Worm (Caenorhabditis elegans): ENCODE results near the gene pqn-71.
A peak's percentile ranks its signal among the peaks of the same experiment; 100 is the strongest.

The pqn-71 gene

DNA sequence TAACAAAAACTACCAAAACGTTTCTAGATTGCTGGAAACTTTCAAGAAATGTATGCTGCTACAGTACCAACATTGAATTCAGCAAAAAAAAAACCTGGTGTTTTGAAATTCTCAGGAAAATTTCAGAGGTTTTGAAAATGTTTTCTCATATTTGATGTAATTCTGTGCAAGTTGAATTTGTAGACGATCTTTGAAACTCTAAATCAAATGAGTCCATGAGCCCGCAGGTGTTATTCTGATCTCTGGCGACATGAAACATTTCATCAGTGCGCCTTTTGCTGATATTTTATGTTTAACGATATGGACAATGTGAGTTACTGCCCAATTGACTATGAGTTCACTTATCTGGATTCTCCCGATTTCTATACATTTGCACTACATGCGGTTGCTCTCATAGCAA is 28.2 kb downstream of the pqn-71 start, which contains the start of gene srh-218:
srh-218 (plus strand) TSS at position 301 of the 400 bp plus-strand sequence.
- TF ChIP-seq B0035.1 (tag; optimal IDR thresholded peaks at IDR 0.05): no peak
- TF ChIP-seq C17E4.6 (GFP tag; IDR thresholded peaks at IDR 0.05): no peak
- TF ChIP-seq snpc-1.3 (tag; optimal IDR thresholded peaks at IDR 0.05; ENCODE audit: insufficient read depth): no peak
- no peak for TF ChIP-seq him-1 (tag; optimal IDR thresholded peaks at IDR 0.05)
- TF ChIP-seq B0019.2 (GFP tag; conservative IDR thresholded peaks at IDR 0.05): no peak
- no peak for TF ChIP-seq tbx-9 (tag; optimal IDR thresholded peaks at IDR 0.05; ENCODE audit: borderline replicate concordance)
- no peak for TF ChIP-seq die-1 (tag; optimal IDR thresholded peaks at IDR 0.05)
- no peak for TF ChIP-seq aptf-2 (GFP tag; conservative IDR thresholded peaks at IDR 0.05)
- no peak for TF ChIP-seq Y67H2A.10 (GFP tag; conservative IDR thresholded peaks at IDR 0.05)
- TF ChIP-seq lin-54 (GFP tag; optimal IDR thresholded peaks at IDR 0.05): no peak
- TF ChIP-seq dpff-1 (tag; optimal IDR thresholded peaks at IDR 0.05): no peak
- TF ChIP-seq hmg-20 (GFP tag; IDR thresholded peaks at IDR 0.05): no peak
- TF ChIP-seq rec-8 (tag; optimal IDR thresholded peaks at IDR 0.05): no peak
- TF ChIP-seq attf-6 (GFP tag; IDR thresholded peaks at IDR 0.05): no peak
- TF ChIP-seq akir-1 (GFP tag; optimal IDR thresholded peaks at IDR 0.05): no peak
- no peak for TF ChIP-seq attf-5 (GFP tag; optimal IDR thresholded peaks at IDR 0.05)
- TF ChIP-seq madf-8 (GFP tag; conservative IDR thresholded peaks at IDR 0.05): no peak
- TF ChIP-seq sea-2 (GFP tag; IDR thresholded peaks at IDR 0.05): no peak
- TF ChIP-seq unc-130 (GFP tag; optimal IDR thresholded peaks at IDR 0.05): no peak

ce11 chrV:15495169-15495568 is 29.7 kb downstream of the pqn-71 start, which contains the start of gene srh-219:
TSS of gene srh-219 (plus strand) at chrV:15495469.
- no peak for TF ChIP-seq F33H1.4 (GFP tag; IDR thresholded peaks at IDR 0.05)

DNA sequence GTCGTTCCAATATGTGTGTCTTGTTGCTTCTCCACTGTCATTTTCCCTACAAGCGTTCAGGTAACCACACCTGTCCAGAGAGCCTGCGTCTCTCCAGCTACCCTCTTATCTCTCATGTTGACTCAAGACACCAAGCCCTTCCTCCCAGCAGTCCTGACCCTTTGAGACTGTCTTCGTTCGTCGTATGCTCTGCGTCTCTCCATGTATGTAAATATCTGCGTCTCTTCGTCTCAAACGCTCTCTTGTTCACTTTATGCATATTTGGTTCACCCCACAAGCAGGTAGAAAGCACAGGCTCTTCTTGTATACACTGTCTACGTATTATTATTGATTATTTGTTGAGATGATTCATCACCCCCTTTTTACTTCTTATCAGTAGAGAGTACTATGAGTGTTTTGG is 32.3 kb downstream of the pqn-71 start:
- no peak for TF ChIP-seq snpc-4 (GFP tag; optimal IDR thresholded peaks at IDR 0.05)
- peak in 2 of 4 experiments; percentile 27 to 54 for TF ChIP-seq snpc-4 (tag; optimal IDR thresholded peaks at IDR 0.05)
- TF ChIP-seq hmg-1.2 (GFP tag; IDR thresholded peaks at IDR 0.05): peak; percentile 84
- peak; percentile 65 for TF ChIP-seq attf-5 (GFP tag; optimal IDR thresholded peaks at IDR 0.05)
- TF ChIP-seq pha-4 (tag; optimal IDR thresholded peaks at IDR 0.05): peak; percentile 74
- TF ChIP-seq repo-1 (tag; optimal IDR thresholded peaks at IDR 0.05): no peak
- no peak for TF ChIP-seq F10E7.11 (tag; optimal IDR thresholded peaks at IDR 0.05)
- peak; percentile 97 for TF ChIP-seq nhr-80 (tag; optimal IDR thresholded peaks at IDR 0.05)
- TF ChIP-seq hlh-12 (tag; optimal IDR thresholded peaks at IDR 0.05): no peak

ce11 chrV:15498434-15498833 is 33.0 kb downstream of the pqn-71 start, which contains the start of gene C06B8.7:
TSS of gene C06B8.7 (plus strand) at chrV:15498734.
- TF ChIP-seq ztf-3 (GFP tag; optimal IDR thresholded peaks at IDR 0.05) (no peak), ztf-26 (tag; optimal IDR thresholded peaks at IDR 0.05) (no peak), ztf-25 (GFP tag; IDR thresholded peaks at IDR 0.05) (no peak), dpff-1 (tag; optimal IDR thresholded peaks at IDR 0.05) (no peak), ceh-40 (GFP tag; IDR thresholded peaks at IDR 0.05) (no peak), ztf-22 (GFP tag; optimal IDR thresholded peaks at IDR 0.05) (no peak), lsy-27 (tag; optimal IDR thresholded peaks at IDR 0.05; ENCODE audit: borderline replicate concordance, insufficient read depth) (no peak), sptf-2 (GFP tag; optimal IDR thresholded peaks at IDR 0.05) (no peak), Y95B8A.8 (GFP tag; IDR thresholded peaks at IDR 0.05) (no peak), D2030.7 (GFP tag; IDR thresholded peaks at IDR 0.05) (no peak), unc-130 (GFP tag; optimal IDR thresholded peaks at IDR 0.05) (no peak), attf-3 (GFP tag; conservative IDR thresholded peaks at IDR 0.05) (no peak), egl-44 (GFP tag; IDR thresholded peaks at IDR 0.05) (no peak), let-526 (GFP tag; IDR thresholded peaks at IDR 0.05) (no peak), chd-7 (tag; optimal IDR thresholded peaks at IDR 0.05) (no peak), F39B2.1 (GFP tag; IDR thresholded peaks at IDR 0.05) (no peak)

All from whole organism, young adult.